Fruit fly (Drosophila melanogaster) whole organism, embryonic: ENCODE results near the gene CG9674.

Experiments used
- Ada2b ChIP-seq: fragments of 200-800 bp; sonication (Bioruptor generic); IDR thresholded peaks from 2 replicates; pipeline ENCODE4 v1.3.6; 2022; ENCODE audit warnings: missing biosample characterization, missing genetic modification characterization
- Antp ChIP-seq: fragments of 200-800 bp; sonication (Bioruptor generic); optimal IDR thresholded peaks from 3 replicates; lab custom pipeline; 2016; ENCODE audit warnings: missing biosample characterization, missing genetic modification characterization
- Asciz ChIP-seq: fragments of 200-800 bp; sonication (Bioruptor generic); optimal IDR thresholded peaks from 2 replicates; lab custom pipeline; 2017; ENCODE audit warnings: missing biosample characterization, mild to moderate bottlenecking, missing genetic modification characterization, missing genetic modification reagents
- Blimp-1 ChIP-seq: fragments of 200-800 bp; sonication (Bioruptor generic); optimal IDR thresholded peaks from 3 replicates; lab custom pipeline; 2018; ENCODE audit warnings: missing biosample characterization, missing genetic modification characterization, mild to moderate bottlenecking, moderate library complexity, missing genetic modification reagents
- CG11456 ChIP-seq: fragments of 200-800 bp; sonication (Bioruptor generic); IDR thresholded peaks from 3 replicates; pipeline ENCODE4 v1.3.6; 2022; ENCODE audit warnings: missing biosample characterization, missing genetic modification characterization
- CG11504 ChIP-seq: fragments of 200-800 bp; sonication (Bioruptor generic); optimal IDR thresholded peaks from 3 replicates; lab custom pipeline; 2019; ENCODE audit warnings: missing biosample characterization, mild to moderate bottlenecking, missing genetic modification characterization, moderate library complexity
- CG12659 ChIP-seq: fragments of 200-800 bp; sonication (Bioruptor generic); optimal IDR thresholded peaks from 3 replicates; lab custom pipeline; 2017; ENCODE audit warnings: mild to moderate bottlenecking, missing biosample characterization, missing genetic modification reagents, missing genetic modification characterization
- CG12942 ChIP-seq: fragments of 200-800 bp; sonication (Bioruptor generic); optimal IDR thresholded peaks from 3 replicates; lab custom pipeline; 2016; ENCODE audit warnings: missing biosample characterization, missing genetic modification characterization
- CG14667 ChIP-seq: fragments of 200-800 bp; sonication (Bioruptor generic); IDR thresholded peaks from 2 replicates; pipeline ENCODE4 v1.3.6; 2022; ENCODE audit warnings: missing biosample characterization, missing genetic modification characterization
- CG14710 ChIP-seq: fragments of 200-800 bp; sonication (Bioruptor generic); optimal IDR thresholded peaks from 3 replicates; lab custom pipeline; 2019; ENCODE audit warnings: missing biosample characterization, mild to moderate bottlenecking, missing genetic modification characterization, moderate library complexity
- CG15601 ChIP-seq: fragments of 200-800 bp; sonication (Bioruptor generic); optimal IDR thresholded peaks from 3 replicates; lab custom pipeline; 2019; ENCODE audit warnings: missing biosample characterization, mild to moderate bottlenecking, missing genetic modification characterization, moderate library complexity
- CG16863 ChIP-seq: fragments of 200-800 bp; sonication (Bioruptor generic); optimal IDR thresholded peaks from 3 replicates; lab custom pipeline; 2016; ENCODE audit warnings: missing biosample characterization, missing genetic modification characterization
- CG17359 ChIP-seq: fragments of 200-800 bp; sonication (Bioruptor generic); optimal IDR thresholded peaks from 3 replicates; lab custom pipeline; 2018; ENCODE audit warnings: missing biosample characterization, mild to moderate bottlenecking, missing genetic modification characterization, moderate library complexity
- CG17385 ChIP-seq: fragments of 200-800 bp; sonication (Bioruptor generic); optimal IDR thresholded peaks from 3 replicates; lab custom pipeline; 2018; ENCODE audit warnings: missing biosample characterization, mild to moderate bottlenecking, missing genetic modification characterization
- CG18262 ChIP-seq: fragments of 200-800 bp; optimal IDR thresholded peaks from 3 replicates; lab custom pipeline; 2019; ENCODE audit warnings: missing biosample characterization, mild to moderate bottlenecking, missing genetic modification characterization, moderate library complexity
- CG30403 ChIP-seq: fragments of 200-800 bp; sonication (Bioruptor generic); optimal IDR thresholded peaks from 3 replicates; lab custom pipeline; 2016; ENCODE audit warnings: missing biosample characterization, missing genetic modification characterization
- CG5180 ChIP-seq: fragments of 200-800 bp; sonication (Bioruptor generic); optimal IDR thresholded peaks from 3 replicates; lab custom pipeline; 2017; ENCODE audit warnings: missing biosample characterization, missing genetic modification characterization, mild to moderate bottlenecking, moderate library complexity, missing genetic modification reagents
- CG6272 ChIP-seq: fragments of 200-800 bp; sonication (Bioruptor generic); IDR thresholded peaks from 2 replicates; pipeline ENCODE4 v1.3.6; 2022; ENCODE audit warnings: missing biosample characterization, missing genetic modification characterization
- CG7372 ChIP-seq: fragments of 200-800 bp; sonication (Bioruptor generic); IDR thresholded peaks from 2 replicates; pipeline ENCODE4 v1.3.6; 2022; ENCODE audit warnings: missing biosample characterization, missing genetic modification characterization
- CG7839 ChIP-seq: fragments of 200-800 bp; sonication (Bioruptor generic); optimal IDR thresholded peaks from 3 replicates; lab custom pipeline; 2018; ENCODE audit warnings: missing biosample characterization, mild to moderate bottlenecking, missing genetic modification characterization, moderate library complexity
- CG8478 ChIP-seq: fragments of >200 bp; optimal IDR thresholded peaks from 2 replicates; lab custom pipeline; 2018
- D19B ChIP-seq: fragments of 200-800 bp; sonication (Bioruptor generic); optimal IDR thresholded peaks from 2 replicates; lab custom pipeline; 2017; ENCODE audit warnings: missing biosample characterization, mild to moderate bottlenecking, missing genetic modification characterization
- HHEX ChIP-seq: fragments of 200-800 bp; sonication (Bioruptor generic); optimal IDR thresholded peaks from 3 replicates; lab custom pipeline; 2017; ENCODE audit warnings: missing biosample characterization, mild to moderate bottlenecking, missing genetic modification characterization, missing genetic modification reagents
- MESR4 ChIP-seq: fragments of 200-800 bp; sonication (Bioruptor generic); optimal IDR thresholded peaks from 2 replicates; lab custom pipeline; 2018; ENCODE audit warnings: missing biosample characterization, mild to moderate bottlenecking, missing genetic modification characterization, moderate library complexity
- NC2α ChIP-seq: fragments of 200-800 bp; sonication (Bioruptor generic); optimal IDR thresholded peaks from 2 replicates; lab custom pipeline; 2016; ENCODE audit warnings: missing biosample characterization, missing genetic modification characterization
- Optix ChIP-seq: fragments of 200-800 bp; sonication (Bioruptor generic); IDR thresholded peaks from 3 replicates; pipeline ENCODE4 v1.3.6; 2022; ENCODE audit warnings: missing biosample characterization, missing genetic modification characterization
- Sox102F ChIP-seq: fragments of 200-800 bp; sonication (Bioruptor generic); optimal IDR thresholded peaks from 2 replicates; lab custom pipeline; 2018; ENCODE audit warnings: missing biosample characterization, mild to moderate bottlenecking, missing genetic modification characterization, moderate library complexity
- Ssrp ChIP-seq: fragments of 200-800 bp; sonication (Bioruptor generic); optimal IDR thresholded peaks from 2 replicates; lab custom pipeline; 2018; ENCODE audit warnings: missing biosample characterization, mild to moderate bottlenecking, missing genetic modification characterization, moderate library complexity
- Xbp1 ChIP-seq: fragments of 200-800 bp; sonication (Bioruptor generic); optimal IDR thresholded peaks from 3 replicates; lab custom pipeline; 2016; ENCODE audit warnings: missing biosample characterization, mild to moderate bottlenecking, missing genetic modification characterization
- ase ChIP-seq: fragments of 200-800 bp; sonication (Bioruptor generic); IDR thresholded peaks from 3 replicates; pipeline ENCODE4 v1.3.6; 2022; ENCODE audit warnings: missing biosample characterization, missing genetic modification characterization
- bab2 ChIP-seq: fragments of 200-800 bp; sonication (Bioruptor generic); optimal IDR thresholded peaks from 2 replicates; lab custom pipeline; 2016; ENCODE audit warnings: missing biosample characterization, missing genetic modification characterization
- bowl ChIP-seq: fragments of 200-800 bp; sonication (Bioruptor generic); IDR thresholded peaks from 2 replicates; pipeline ENCODE4 v1.3.6; 2022; ENCODE audit warnings: missing biosample characterization, missing genetic modification characterization
- btn ChIP-seq: fragments of 200-800 bp; sonication (Bioruptor generic); optimal IDR thresholded peaks from 2 replicates; lab custom pipeline; 2016; ENCODE audit warnings: missing biosample characterization, missing genetic modification characterization
- cg ChIP-seq: fragments of 200-800 bp; sonication (Bioruptor generic); optimal IDR thresholded peaks from 3 replicates; lab custom pipeline; 2019; ENCODE audit warnings: missing biosample characterization, mild to moderate bottlenecking, missing genetic modification characterization, moderate library complexity
- chif ChIP-seq, 2 experiments: fragments of 200-800 bp; sonication (Bioruptor generic); optimal IDR thresholded peaks; 3 replicates each; lab custom pipeline; 2016; ENCODE audit warnings: missing biosample characterization in 2 of 2, missing genetic modification characterization in 2 of 2
- ci ChIP-seq: fragments of 200-800 bp; sonication (Bioruptor generic); IDR thresholded peaks from 3 replicates; pipeline ENCODE4 v1.3.6; 2022; ENCODE audit warnings: missing biosample characterization, missing genetic modification characterization
- crp ChIP-seq, 2 experiments: fragments of 200-800 bp; sonication (Bioruptor generic); optimal IDR thresholded peaks; 2 replicates in 1 of 2; 3 replicates in 1 of 2; lab custom pipeline; 2017; ENCODE audit warnings: missing biosample characterization in 2 of 2, missing genetic modification characterization in 2 of 2, mild to moderate bottlenecking in 1 of 2, moderate library complexity in 1 of 2
- dm ChIP-seq: fragments of 200-800 bp; sonication (Bioruptor generic); optimal IDR thresholded peaks from 3 replicates; lab custom pipeline; 2016; ENCODE audit warnings: missing biosample characterization, missing genetic modification characterization
- dysf ChIP-seq: fragments of 200-800 bp; sonication (Bioruptor generic); IDR thresholded peaks from 3 replicates; pipeline ENCODE4 v1.3.6; 2022; ENCODE audit warnings: missing biosample characterization, missing genetic modification characterization
- eve ChIP-seq, 2 experiments: fragments of >200 bp; optimal IDR thresholded peaks; 2 replicates each; lab custom pipeline; 2017; ENCODE audit warnings: missing biosample characterization in 2 of 2, missing genetic modification characterization in 2 of 2
- fd64A ChIP-seq: fragments of 200-800 bp; sonication (Bioruptor generic); optimal IDR thresholded peaks from 3 replicates; lab custom pipeline; 2018; ENCODE audit warnings: missing biosample characterization, mild to moderate bottlenecking, missing genetic modification characterization
- fd96Cb ChIP-seq: fragments of 200-800 bp; sonication (Bioruptor generic); optimal IDR thresholded peaks from 2 replicates; lab custom pipeline; 2018; ENCODE audit warnings: missing biosample characterization, mild to moderate bottlenecking, missing genetic modification characterization, moderate library complexity
- fu2 ChIP-seq: fragments of 200-800 bp; sonication (Bioruptor generic); optimal IDR thresholded peaks from 2 replicates; lab custom pipeline; 2016; ENCODE audit warnings: missing biosample characterization, missing genetic modification characterization
- insv ChIP-seq, 2 experiments: fragments of 200-800 bp; sonication (Bioruptor generic); optimal IDR thresholded peaks; 3 replicates each; lab custom pipeline; 2016 to 2018; ENCODE audit warnings: missing biosample characterization in 2 of 2, missing genetic modification characterization in 2 of 2
- lab ChIP-seq: fragments of 200-800 bp; sonication (Bioruptor generic); optimal IDR thresholded peaks from 3 replicates; lab custom pipeline; 2017; ENCODE audit warnings: missing biosample characterization, missing genetic modification characterization, mild to moderate bottlenecking, moderate library complexity, missing genetic modification reagents
- luna ChIP-seq: fragments of 200-800 bp; sonication (Bioruptor generic); optimal IDR thresholded peaks from 2 replicates; lab custom pipeline; 2016; ENCODE audit warnings: missing biosample characterization, missing genetic modification characterization
- sens-2 ChIP-seq: fragments of 200-800 bp; sonication (Bioruptor generic); IDR thresholded peaks from 2 replicates; pipeline ENCODE4 v1.3.6; 2022; ENCODE audit warnings: missing biosample characterization, missing genetic modification characterization
- sisA ChIP-seq: fragments of 200-800 bp; sonication (Bioruptor generic); IDR thresholded peaks from 2 replicates; pipeline ENCODE4 v1.3.6; 2022; ENCODE audit warnings: missing biosample characterization, missing genetic modification characterization
- tio ChIP-seq: fragments of 200-800 bp; sonication (Bioruptor generic); optimal IDR thresholded peaks from 2 replicates; lab custom pipeline; 2017; ENCODE audit warnings: missing biosample characterization, missing genetic modification characterization, inconsistent platforms
- trem ChIP-seq: fragments of 200-800 bp; optimal IDR thresholded peaks from 3 replicates; lab custom pipeline; 2019; ENCODE audit warnings: missing biosample characterization, mild to moderate bottlenecking, missing genetic modification characterization, moderate library complexity
- unpg ChIP-seq: fragments of 200-800 bp; sonication (Bioruptor generic); optimal IDR thresholded peaks from 3 replicates; lab custom pipeline; 2018; ENCODE audit warnings: missing biosample characterization, mild to moderate bottlenecking, missing genetic modification characterization, moderate library complexity

Gene CG9674

dm6 chr3L:16760274-16760673 is 47.3 kb downstream of the CG9674 start (continued):
- TF ChIP-seq CG8478 (lab: Kevin White, UChicago) = no peak
- peak; percentile 30 for TF ChIP-seq HHEX (GFP tag; lab: Kevin White, UChicago)
- no peak for TF ChIP-seq CG5180 (GFP tag; lab: Kevin White, UChicago)
- peak; percentile 46 for TF ChIP-seq unpg (GFP tag; lab: Kevin White, UChicago)
- TF ChIP-seq CG17359 (tag; lab: Kevin White, UChicago) = peak; percentile 46
- no peak for TF ChIP-seq crp (GFP tag; optimal IDR thresholded peaks at IDR 0.05; lab: Kevin White, UChicago)
- peak; percentile 25 for TF ChIP-seq Antp (GFP tag; lab: Kevin White, UChicago)
- no peak for TF ChIP-seq btn (GFP tag; lab: Kevin White, UChicago)
- no peak for TF ChIP-seq bowl (GFP tag; lab: Robert Waterston, UW)
- TF ChIP-seq CG11456 (GFP tag; lab: Robert Waterston, UW) = no peak
- peak; percentile 61 for TF ChIP-seq CG11504 (tag; lab: Kevin White, UChicago)
- TF ChIP-seq Blimp-1 (GFP tag; lab: Kevin White, UChicago) = peak; percentile 70
- peak; percentile 27 for TF ChIP-seq CG17385 (GFP tag; lab: Kevin White, UChicago)
- peak; percentile 21 for TF ChIP-seq bab2 (GFP tag; lab: Kevin White, UChicago)
- TF ChIP-seq tio = peak; percentile 23
- TF ChIP-seq Ada2b (GFP tag; lab: Robert Waterston, UW) = no peak
- TF ChIP-seq luna = no peak
- TF ChIP-seq cg (GFP tag; lab: Kevin White, UChicago) = no peak
- TF ChIP-seq CG14667 = no peak
- 0 out of 3 replicates have a peak, but pooled peaks have one; percentile 45 for TF ChIP-seq ci
- TF ChIP-seq dysf (GFP tag; lab: Robert Waterston, UW) = no peak
- TF ChIP-seq MESR4 (GFP tag; lab: Kevin White, UChicago) = no peak
- TF ChIP-seq sisA (GFP tag; lab: Robert Waterston, UW) = 0 out of 2 replicates have a peak, but pooled peaks have one; percentile 6
- no peak for TF ChIP-seq sens-2 (GFP tag; lab: Robert Waterston, UW)
- peak; percentile 5 for TF ChIP-seq fd64A (GFP tag; lab: Kevin White, UChicago)
- TF ChIP-seq fd96Cb = peak; percentile 44
- peak; percentile 66; the same call in 2 of the 3 replicates for TF ChIP-seq Optix (GFP tag; lab: Robert Waterston, UW)
- peak; percentile 51 for TF ChIP-seq Ssrp (tag; lab: Kevin White, UChicago)
- no peak for TF ChIP-seq ase (GFP tag; lab: Robert Waterston, UW)
- peak; percentile 38 to 62 for TF ChIP-seq chif (GFP tag; optimal IDR thresholded peaks at IDR 0.05; lab: Kevin White, UChicago)
- TF ChIP-seq CG12942 (GFP tag; lab: Kevin White, UChicago) = peak; percentile 7
- TF ChIP-seq NC2α = peak; percentile 7
- peak; percentile 0 for TF ChIP-seq CG12659 (GFP tag; lab: Kevin White, UChicago)
- peak; percentile 11 for TF ChIP-seq trem (tag; lab: Kevin White, UChicago)
- TF ChIP-seq eve (GFP tag; optimal IDR thresholded peaks at IDR 0.05; lab: Kevin White, UChicago) = peak in 1 of 2 experiments; percentile 78
- TF ChIP-seq dm (GFP tag; lab: Kevin White, UChicago) = peak; percentile 10
- TF ChIP-seq CG15601 = peak; percentile 60
- TF ChIP-seq D19B (GFP tag; lab: Kevin White, UChicago) = peak; percentile 60
- TF ChIP-seq CG6272 (GFP tag; lab: Robert Waterston, UW) = no peak
- TF ChIP-seq CG16863 (GFP tag; lab: Kevin White, UChicago) = peak; percentile 39
- TF ChIP-seq CG18262 (tag; lab: Kevin White, UChicago) = peak; percentile 57
- peak; percentile 51 for TF ChIP-seq Xbp1 (GFP tag; lab: Kevin White, UChicago)
- TF ChIP-seq CG30403 = peak; percentile 37
- TF ChIP-seq Asciz = no peak
- peak; percentile 52 for TF ChIP-seq CG7839
- TF ChIP-seq fu2 (GFP tag; lab: Kevin White, UChicago) = no peak
- peak; percentile 0 for TF ChIP-seq lab (GFP tag; lab: Kevin White, UChicago)
- no peak for TF ChIP-seq insv (GFP tag; optimal IDR thresholded peaks at IDR 0.05; lab: Kevin White, UChicago)
- peak; percentile 9 for TF ChIP-seq CG14710
- no peak for TF ChIP-seq CG7372 (GFP tag; lab: Robert Waterston, UW)
- peak; percentile 63 for TF ChIP-seq Sox102F
